Worm (Caenorhabditis elegans): ENCODE data around the gene H01M10.2.

Gene H01M10.2

DNA sequence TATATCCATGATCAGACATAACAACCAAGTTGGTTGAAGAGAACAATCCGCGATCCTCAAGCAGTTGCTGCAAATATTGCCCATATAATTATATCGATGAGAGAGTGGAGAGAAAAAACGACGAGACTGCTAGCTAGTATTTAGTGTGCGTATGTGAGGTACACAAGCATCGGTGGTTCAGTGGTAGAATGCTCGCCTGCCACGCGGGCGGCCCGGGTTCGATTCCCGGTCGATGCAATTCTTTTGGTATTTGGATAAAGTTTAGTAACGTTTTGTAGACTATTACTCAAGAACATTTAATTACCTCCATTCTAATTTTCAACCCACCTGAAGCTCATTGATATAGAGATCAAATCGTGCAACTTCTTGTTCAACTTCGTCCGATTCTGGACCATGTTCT is 27.5 kb upstream of the H01M10.2 start (continued):
- TF ChIP-seq rnt-1 (tag; optimal IDR thresholded peaks at IDR 0.05), result peak; percentile 63
- TF ChIP-seq tlp-1 (tag; optimal IDR thresholded peaks at IDR 0.05), result no peak
- peak; percentile 79 for TF ChIP-seq dsc-1 (tag; optimal IDR thresholded peaks at IDR 0.05)
- no peak for TF ChIP-seq sup-37 (GFP tag; optimal IDR thresholded peaks at IDR 0.05)
- TF ChIP-seq lin-13 (GFP tag; optimal IDR thresholded peaks at IDR 0.05), result peak; percentile 39
- TF ChIP-seq F16B12.6 (tag; optimal IDR thresholded peaks at IDR 0.05), result no peak
- TF ChIP-seq nhr-11 (tag; optimal IDR thresholded peaks at IDR 0.05), result no peak
- no peak for TF ChIP-seq ceh-8 (GFP tag; optimal IDR thresholded peaks at IDR 0.05)
- TF ChIP-seq fos-1 (tag; optimal IDR thresholded peaks at IDR 0.05), result peak; percentile 39
- TF ChIP-seq lin-15B (tag; optimal IDR thresholded peaks at IDR 0.05), result no peak
- TF ChIP-seq ztf-11 (tag; optimal IDR thresholded peaks at IDR 0.05), result peak in 1 of 2 experiments; percentile 42
- TF ChIP-seq ama-1 (optimal IDR thresholded peaks at IDR 0.05), result no peak
- peak; percentile 67 for TF ChIP-seq nhr-85 (tag)
- TF ChIP-seq hlh-17 (GFP tag; optimal IDR thresholded peaks at IDR 0.05; ENCODE audit: borderline replicate concordance), result no peak
- TF ChIP-seq nhr-84 (tag; optimal IDR thresholded peaks at IDR 0.05), result no peak
- TF ChIP-seq zag-1 (tag; optimal IDR thresholded peaks at IDR 0.05), result no peak
- peak; percentile 72 for TF ChIP-seq swsn-7 (tag; optimal IDR thresholded peaks at IDR 0.05)
- no peak for TF ChIP-seq aha-1 (tag; optimal IDR thresholded peaks at IDR 0.05)
- no peak for TF ChIP-seq nhr-76 (tag; optimal IDR thresholded peaks at IDR 0.05)
- TF ChIP-seq C34B4.2 (tag; optimal IDR thresholded peaks at IDR 0.05), result no peak
- TF ChIP-seq alr-1 (tag; optimal IDR thresholded peaks at IDR 0.05; ENCODE audit: borderline replicate concordance), result no peak
- peak; percentile 83 for TF ChIP-seq snu-23 (GFP tag; optimal IDR thresholded peaks at IDR 0.05)
- peak; percentile 74 for TF ChIP-seq fkh-8 (tag; optimal IDR thresholded peaks at IDR 0.05)
- no peak for TF ChIP-seq ces-1 (GFP tag; optimal IDR thresholded peaks at IDR 0.05)
- TF ChIP-seq egl-27 (tag; optimal IDR thresholded peaks at IDR 0.05), result no peak
- TF ChIP-seq elt-2 (tag; optimal IDR thresholded peaks at IDR 0.05), result peak; percentile 32
- TF ChIP-seq sptf-1 (tag; optimal IDR thresholded peaks at IDR 0.05), result no peak
- TF ChIP-seq ceh-88 (GFP tag; IDR thresholded peaks at IDR 0.05), result peak; percentile 56; the same call in 1 of the 2 replicates
- peak; percentile 75 for TF ChIP-seq nhr-19 (GFP tag; conservative IDR thresholded peaks at IDR 0.05)
- no peak for TF ChIP-seq ets-5 (GFP tag; IDR thresholded peaks at IDR 0.05)
- TF ChIP-seq nhr-28 (tag; optimal IDR thresholded peaks at IDR 0.05), result no peak
- TF ChIP-seq nhr-47 (tag; optimal IDR thresholded peaks at IDR 0.05), result peak; percentile 83
- TF ChIP-seq lin-35 (GFP tag; optimal IDR thresholded peaks at IDR 0.05), result peak; percentile 30 to 70
- TF ChIP-seq nhr-71 (tag; optimal IDR thresholded peaks at IDR 0.05), result peak; percentile 78
- TF ChIP-seq pqm-1 (tag; optimal IDR thresholded peaks at IDR 0.05), result no peak
- TF ChIP-seq snpc-4 (tag; optimal IDR thresholded peaks at IDR 0.05), result no peak
- no peak for TF ChIP-seq isw-1 (GFP tag; IDR thresholded peaks at IDR 0.05)
- TF ChIP-seq nhr-12 (tag; optimal IDR thresholded peaks at IDR 0.05), result no peak
- TF ChIP-seq unc-130 (tag; optimal IDR thresholded peaks at IDR 0.05), result peak; percentile 84

DNA sequence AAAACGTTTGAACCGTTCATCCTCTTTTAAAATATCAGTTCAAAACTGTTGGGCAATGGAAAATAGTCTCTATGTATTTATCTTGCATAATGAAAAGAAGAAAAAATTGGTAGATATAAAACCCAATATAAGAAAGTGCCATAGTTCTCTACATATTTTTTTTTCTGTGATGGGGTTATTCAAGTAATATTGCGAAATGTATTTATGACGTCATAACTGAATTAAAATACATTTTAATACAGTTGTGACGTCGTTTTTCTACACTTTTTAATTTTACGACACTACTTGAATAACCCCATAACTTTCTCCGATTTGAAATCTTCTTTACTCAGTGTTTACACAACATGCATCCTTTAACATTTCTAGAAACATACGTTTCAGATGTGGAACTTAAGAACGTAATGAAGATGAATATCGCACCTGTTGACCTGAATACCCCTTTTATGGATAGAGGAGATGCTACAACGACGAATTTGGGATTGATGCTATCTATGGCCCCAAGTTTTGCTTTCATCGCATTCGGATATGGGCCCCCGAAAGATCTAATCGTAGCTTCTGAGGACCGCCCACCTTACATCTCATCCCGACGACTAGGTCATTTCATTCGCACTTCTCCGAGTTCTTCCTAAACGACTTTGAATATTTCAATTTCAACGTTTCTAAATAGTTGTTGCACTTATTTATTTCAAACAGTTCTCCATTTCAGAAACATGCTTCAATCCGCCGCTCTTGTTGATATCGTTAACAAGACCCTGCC is 22.1 kb upstream of the H01M10.2 start, which contains the start of gene T03G6.1:
Gene T03G6.1 (plus strand): TSS at position 707 of the 757 bp plus-strand sequence.
- TF ChIP-seq nhr-76 (tag; optimal IDR thresholded peaks at IDR 0.05) (no peak), blmp-1 (tag; optimal IDR thresholded peaks at IDR 0.05) (peak; percentile 50)

Data from whole organism, L1 larva.